Worm (Caenorhabditis elegans) whole organism, L4 larva: Measurements from ENCODE around the gene Y50D7A.1.

Experiments
- D1046.2 ChIP-seq: fragments of 200-800 bp; sonication (Bioruptor generic); IDR thresholded peaks from 2 replicates; pipeline ENCODE4 v1.3.6; 2022; ENCODE audit warnings: missing genetic modification characterization, missing compliant biosample characterization
- F10B5.3 ChIP-seq: sonication (generic microtip); optimal IDR thresholded peaks from 2 replicates; lab custom pipeline; 2016; ENCODE audit warnings: mild to moderate bottlenecking, missing genetic modification characterization, missing compliant biosample characterization
- F37D6.2 ChIP-seq: sonication (generic microtip); optimal IDR thresholded peaks from 2 replicates; lab custom pipeline; 2016; ENCODE audit warnings: mild to moderate bottlenecking, missing genetic modification characterization, missing compliant biosample characterization
- F44E2.7 ChIP-seq: fragments of 200-800 bp; sonication (Bioruptor generic); IDR thresholded peaks from 2 replicates; pipeline ENCODE4 v2.1.2; 2022; ENCODE audit warnings: missing genetic modification characterization, missing compliant biosample characterization
- F49E8.2 ChIP-seq: sonication (generic microtip); optimal IDR thresholded peaks from 2 replicates; lab custom pipeline; 2016; ENCODE audit warnings: missing compliant biosample characterization, mild to moderate bottlenecking, missing genetic modification characterization, borderline replicate concordance
- Y5F2A.4 ChIP-seq: fragments of 200-800 bp; sonication (Bioruptor generic); optimal IDR thresholded peaks from 2 replicates; lab custom pipeline; 2018; ENCODE audit warnings: mild to moderate bottlenecking, missing genetic modification characterization, missing compliant biosample characterization
- ama-1 ChIP-seq: fragments of 150-350 bp; optimal IDR thresholded peaks from 2 replicates; lab custom pipeline; 2014; ENCODE audit warnings: inconsistent platforms, mixed read lengths
- attf-4 ChIP-seq: sonication (generic microtip); optimal IDR thresholded peaks from 3 replicates; lab custom pipeline; 2017; ENCODE audit warnings: missing biosample characterization, missing genetic modification characterization
- ceh-20 ChIP-seq: fragments of 200-800 bp; sonication (Bioruptor generic); IDR thresholded peaks from 2 replicates; pipeline ENCODE4 v1.3.6; 2022; ENCODE audit warnings: missing genetic modification reagents, missing genetic modification characterization, missing compliant biosample characterization
- ceh-44 ChIP-seq: fragments of 200-800 bp; sonication (Bioruptor generic); IDR thresholded peaks from 2 replicates; pipeline ENCODE4 v1.3.6; 2022; ENCODE audit warnings: missing genetic modification reagents, missing genetic modification characterization, missing compliant biosample characterization
- ceh-62 ChIP-seq: sonication (generic microtip); optimal IDR thresholded peaks from 2 replicates; lab custom pipeline; 2017; ENCODE audit warnings: missing biosample characterization, missing genetic modification characterization
- cey-2 ChIP-seq: sonication (generic microtip); optimal IDR thresholded peaks from 3 replicates; lab custom pipeline; 2017; ENCODE audit warnings: missing genetic modification characterization, mild to moderate bottlenecking, missing compliant biosample characterization, antibody characterized with exemption, borderline replicate concordance; ENCODE audit not compliant: insufficient read depth
- daf-16 ChIP-seq, 3 experiments: sonication (generic microtip); optimal IDR thresholded peaks; 2 replicates each; lab custom pipeline; 2016 to 2017; ENCODE audit warnings: missing genetic modification characterization in 3 of 3, missing genetic modification reagents in 3 of 3, mild to moderate bottlenecking in 2 of 3, missing compliant biosample characterization in 2 of 3, missing biosample characterization in 1 of 3, moderate library complexity in 1 of 3
- daf-19 ChIP-seq: fragments of 200-800 bp; sonication (Bioruptor generic); conservative IDR thresholded peaks from 2 replicates; pipeline ENCODE4 v1.3.6; 2022; ENCODE audit warnings: missing genetic modification characterization, missing compliant biosample characterization
- daf-8 ChIP-seq: fragments of 200-800 bp; sonication (Bioruptor generic); IDR thresholded peaks from 2 replicates; pipeline ENCODE4 v1.3.6; 2022; ENCODE audit warnings: missing genetic modification characterization, missing compliant biosample characterization
- dmd-6 ChIP-seq: fragments of 200-800 bp; sonication (Bioruptor generic); IDR thresholded peaks from 2 replicates; pipeline ENCODE4 v1.3.6; 2022; ENCODE audit warnings: missing genetic modification reagents, missing genetic modification characterization, missing compliant biosample characterization
- dpl-1 ChIP-seq: fragments of 150-350 bp; optimal IDR thresholded peaks from 2 replicates; lab custom pipeline; 2014; ENCODE audit warnings: missing biosample characterization, missing genetic modification reagents, missing genetic modification characterization
- duxl-1 ChIP-seq: sonication (generic microtip); optimal IDR thresholded peaks from 2 replicates; lab custom pipeline; 2016; ENCODE audit warnings: mild to moderate bottlenecking, missing genetic modification characterization, moderate library complexity, missing compliant biosample characterization; ENCODE audit not compliant: poor library complexity
- fkh-10 ChIP-seq: fragments of 150-350 bp; optimal IDR thresholded peaks from 2 replicates; lab custom pipeline; 2014; ENCODE audit warnings: missing biosample characterization, missing genetic modification reagents, missing genetic modification characterization
- fos-1 ChIP-seq: fragments of 150-350 bp; optimal IDR thresholded peaks from 2 replicates; lab custom pipeline; 2014; ENCODE audit warnings: missing biosample characterization, missing genetic modification characterization
- gei-8 ChIP-seq: fragments of 200-800 bp; sonication (Bioruptor generic); optimal IDR thresholded peaks from 2 replicates; lab custom pipeline; 2018; ENCODE audit warnings: mild to moderate bottlenecking, missing genetic modification characterization, missing compliant biosample characterization
- lin-13 ChIP-seq: fragments of 150-350 bp; optimal IDR thresholded peaks from 2 replicates; lab custom pipeline; 2014; ENCODE audit warnings: missing biosample characterization, missing genetic modification reagents, missing genetic modification characterization
- lin-29 ChIP-seq: fragments of 200-800 bp; sonication (Bioruptor generic); IDR thresholded peaks from 2 replicates; pipeline ENCODE4 v1.3.6; 2022; ENCODE audit warnings: missing genetic modification reagents, missing genetic modification characterization, missing compliant biosample characterization
- lin-38 ChIP-seq: fragments of 200-800 bp; sonication (Bioruptor generic); IDR thresholded peaks from 2 replicates; pipeline ENCODE4 v1.3.6; 2022; ENCODE audit warnings: missing genetic modification reagents, missing genetic modification characterization, missing compliant biosample characterization
- lsy-2 ChIP-seq, 2 experiments: fragments of 150-350 bp in 1 of 2; sonication (generic microtip) in 1 of 2; optimal IDR thresholded peaks; 2 replicates each; lab custom pipeline; 2014 to 2017; ENCODE audit warnings: missing biosample characterization in 2 of 2, missing genetic modification characterization in 2 of 2
- madf-5 ChIP-seq, 2 experiments: fragments of 200-800 bp; sonication (Bioruptor generic); IDR thresholded peaks; 2 replicates each; pipeline ENCODE4 v1.3.6; 2022; ENCODE audit warnings: missing compliant biosample characterization in 2 of 2, missing genetic modification characterization in 2 of 2
- madf-9 ChIP-seq: fragments of 200-800 bp; sonication (Bioruptor generic); conservative IDR thresholded peaks from 2 replicates; pipeline ENCODE4 v1.3.6; 2022; ENCODE audit warnings: missing genetic modification reagents, missing genetic modification characterization, missing compliant biosample characterization
- mdl-1 ChIP-seq, 2 experiments: fragments of 150-350 bp in 1 of 2; sonication (generic microtip) in 1 of 2; optimal IDR thresholded peaks; 2 replicates each; lab custom pipeline; 2014 to 2017; ENCODE audit warnings: missing biosample characterization in 2 of 2, missing genetic modification characterization in 2 of 2
- mes-2 ChIP-seq: sonication (generic microtip); optimal IDR thresholded peaks from 2 replicates; lab custom pipeline; 2016; ENCODE audit warnings: missing genotype, mild to moderate bottlenecking, missing genetic modification characterization, missing compliant biosample characterization; ENCODE audit not compliant: poor library complexity, severe bottlenecking
- mxl-2 ChIP-seq: fragments of 200-800 bp; sonication (Bioruptor generic); conservative IDR thresholded peaks from 2 replicates; pipeline ENCODE4 v1.3.6; 2022; ENCODE audit warnings: missing genetic modification reagents, missing genetic modification characterization, missing compliant biosample characterization
- nhr-10 ChIP-seq: fragments of 150-350 bp; optimal IDR thresholded peaks from 2 replicates; lab custom pipeline; 2014; ENCODE audit warnings: missing biosample characterization, missing genetic modification characterization
- nhr-11 ChIP-seq: fragments of 150-350 bp; optimal IDR thresholded peaks from 2 replicates; lab custom pipeline; 2014; ENCODE audit warnings: missing biosample characterization, missing genetic modification characterization
- nhr-237 ChIP-seq: sonication (generic microtip); optimal IDR thresholded peaks from 2 replicates; lab custom pipeline; 2017; ENCODE audit warnings: missing biosample characterization, missing genetic modification characterization
- nhr-28 ChIP-seq: fragments of 150-350 bp; optimal IDR thresholded peaks from 2 replicates; lab custom pipeline; 2014; ENCODE audit warnings: missing biosample characterization, missing genetic modification characterization
- nhr-41 ChIP-seq: fragments of 200-800 bp; sonication (Bioruptor generic); IDR thresholded peaks from 2 replicates; pipeline ENCODE4 v1.3.6; 2022; ENCODE audit warnings: missing genetic modification reagents, missing genetic modification characterization, missing compliant biosample characterization
- nhr-42 ChIP-seq: fragments of 200-800 bp; sonication (Bioruptor generic); IDR thresholded peaks from 2 replicates; pipeline ENCODE4 v1.3.6; 2022; ENCODE audit warnings: missing genetic modification characterization, missing compliant biosample characterization
- nhr-48 ChIP-seq: sonication (generic microtip); optimal IDR thresholded peaks from 2 replicates; lab custom pipeline; 2016; ENCODE audit warnings: mild to moderate bottlenecking, missing genetic modification characterization, missing compliant biosample characterization
- nhr-77 ChIP-seq: fragments of 150-350 bp; optimal IDR thresholded peaks from 2 replicates; lab custom pipeline; 2014; ENCODE audit warnings: missing biosample characterization, missing genetic modification characterization
- pha-4 ChIP-seq, 2 experiments: fragments of 150-350 bp in 1 of 2; fragments of 200-800 bp in 1 of 2; sonication (Bioruptor generic) in 1 of 2; IDR thresholded peaks in 1 of 2; optimal IDR thresholded peaks in 1 of 2; 2 replicates each; pipeline versions ENCODE4 v1.3.6 to Lab custom; 2014 to 2022; ENCODE audit warnings: missing genetic modification characterization in 2 of 2, missing genetic modification reagents in 2 of 2, missing biosample characterization in 1 of 2, missing compliant biosample characterization in 1 of 2
- sdz-12 ChIP-seq: fragments of 200-800 bp; sonication (Bioruptor generic); optimal IDR thresholded peaks from 2 replicates; lab custom pipeline; 2018; ENCODE audit warnings: mild to moderate bottlenecking, missing genetic modification characterization, missing compliant biosample characterization
- snpc-4 ChIP-seq: fragments of 150-350 bp; optimal IDR thresholded peaks from 2 replicates; lab custom pipeline; 2014; ENCODE audit warnings: missing biosample characterization, missing genetic modification characterization
- spr-1 ChIP-seq: sonication (generic microtip); optimal IDR thresholded peaks from 2 replicates; lab custom pipeline; 2016; ENCODE audit warnings: mild to moderate bottlenecking, missing genetic modification characterization, missing compliant biosample characterization
- spr-3 ChIP-seq: fragments of 200-800 bp; sonication (Bioruptor generic); optimal IDR thresholded peaks from 2 replicates; lab custom pipeline; 2018; ENCODE audit warnings: mild to moderate bottlenecking, missing genetic modification characterization, missing compliant biosample characterization
- tra-1 ChIP-seq: fragments of 200-800 bp; sonication (Bioruptor generic); IDR thresholded peaks from 2 replicates; pipeline ENCODE4 v1.3.6; 2022; ENCODE audit warnings: missing genetic modification reagents, missing genetic modification characterization, missing compliant biosample characterization
- vab-7 ChIP-seq: fragments of 200-800 bp; sonication (Bioruptor generic); IDR thresholded peaks from 2 replicates; pipeline ENCODE4 v1.3.6; 2022; ENCODE audit warnings: missing genetic modification reagents, missing genetic modification characterization, missing compliant biosample characterization
- zfp-2 ChIP-seq: sonication (generic microtip); optimal IDR thresholded peaks from 2 replicates; lab custom pipeline; 2016; ENCODE audit warnings: mild to moderate bottlenecking, missing genetic modification characterization, missing compliant biosample characterization
- zfp-3 ChIP-seq: fragments of 200-800 bp; sonication (Bioruptor generic); conservative IDR thresholded peaks from 2 replicates; pipeline ENCODE4 v1.3.6; 2022; ENCODE audit warnings: missing genetic modification reagents, missing genetic modification characterization, missing compliant biosample characterization
- zip-2 ChIP-seq: fragments of 150-350 bp; optimal IDR thresholded peaks from 2 replicates; lab custom pipeline; 2014; ENCODE audit warnings: missing biosample characterization, missing genetic modification characterization

Y50D7A.1 gene

DNA sequence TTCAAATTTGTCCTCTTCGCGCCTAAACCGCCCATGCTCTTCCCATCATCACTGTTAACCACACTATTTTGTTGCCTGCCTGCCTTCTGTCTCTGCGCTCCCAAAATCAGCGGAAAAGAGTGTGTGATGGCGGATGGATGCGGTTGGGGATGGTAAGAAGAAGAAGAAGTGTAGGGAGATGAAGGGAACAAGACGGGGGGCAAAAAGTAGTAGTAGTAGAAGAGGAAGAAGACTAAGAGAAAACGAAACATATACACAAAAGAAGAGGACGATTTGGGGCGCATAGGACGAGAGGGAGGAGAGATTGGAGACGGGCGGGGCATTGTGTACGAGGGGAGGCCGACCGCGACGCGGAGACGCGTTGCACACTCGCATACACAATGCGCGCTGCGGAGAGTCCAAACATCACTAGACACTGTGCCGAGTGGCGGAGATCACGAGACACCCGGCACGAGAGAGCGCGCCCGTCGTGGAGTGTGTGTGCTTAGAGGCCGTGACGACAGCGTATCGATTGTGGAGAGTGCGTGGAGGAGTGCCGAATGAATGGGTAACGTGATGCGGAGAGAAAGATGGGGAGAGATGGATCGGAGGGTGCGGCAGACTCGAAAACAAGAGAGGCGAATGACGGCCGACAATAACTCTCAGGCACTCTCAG, 57.2 kb downstream of the Y50D7A.1 start (continued):
- TF ChIP-seq ceh-44 (GFP tag; lab: Robert Waterston, UW) (peak; percentile 70; the same call in 1 of the 2 replicates), ceh-62 (tag; lab: Kevin White, UChicago) (no peak), duxl-1 (tag; lab: Kevin White, UChicago) (peak; percentile 56), fos-1 (tag; lab: Kevin White, UChicago) (no peak), spr-3 (GFP tag; lab: Kevin White, UChicago) (peak; percentile 86), nhr-48 (tag; lab: Kevin White, UChicago) (peak; percentile 92), mdl-1 (tag; optimal IDR thresholded peaks at IDR 0.05; lab: Kevin White, UChicago) (peak; percentile 82 to 95), madf-9 (GFP tag; lab: Robert Waterston, UW) (peak; percentile 95), lin-38 (GFP tag; lab: Robert Waterston, UW) (peak; percentile 83), lsy-2 (tag; optimal IDR thresholded peaks at IDR 0.05; lab: Kevin White, UChicago) (peak; percentile 79 to 83), nhr-10 (tag; lab: Kevin White, UChicago) (peak; percentile 94), F44E2.7 (GFP tag; lab: Robert Waterston, UW) (0 out of 2 replicates have a peak, but pooled peaks have one; percentile 58), F10B5.3 (tag; lab: Kevin White, UChicago) (peak; percentile 13), nhr-11 (tag; lab: Kevin White, UChicago) (peak; percentile 77), daf-16 (GFP tag; optimal IDR thresholded peaks at IDR 0.05; lab: Kevin White, UChicago) (peak; percentile 51 to 61), daf-16 (tag; optimal IDR thresholded peaks at IDR 0.05; lab: Kevin White, UChicago) (peak; percentile 78), spr-1 (tag; lab: Kevin White, UChicago) (peak; percentile 89), dmd-6 (peak; percentile 95), nhr-237 (no peak), zip-2 (tag; lab: Kevin White, UChicago) (peak; percentile 41), D1046.2 (no peak), zfp-3 (GFP tag; lab: Robert Waterston, UW) (peak; percentile 91), cey-2 (tag; lab: Kevin White, UChicago) (no peak), Y5F2A.4 (GFP tag; lab: Kevin White, UChicago) (peak; percentile 79), nhr-41 (GFP tag; lab: Robert Waterston, UW) (no peak), vab-7 (GFP tag; lab: Robert Waterston, UW) (peak; percentile 52), lin-29 (GFP tag; lab: Robert Waterston, UW) (0 out of 2 replicates have a peak, but pooled peaks have one; percentile 48), attf-4 (tag; lab: Kevin White, UChicago) (no peak), fkh-10 (peak; percentile 17), sdz-12 (no peak), mes-2 (tag; lab: Kevin White, UChicago) (peak; percentile 49), pha-4 (GFP tag; IDR thresholded peaks at IDR 0.05; lab: Robert Waterston, UW) (peak; percentile 80), pha-4 (tag; optimal IDR thresholded peaks at IDR 0.05; lab: Kevin White, UChicago) (no peak), nhr-28 (tag; lab: Kevin White, UChicago) (peak; percentile 89), zfp-2 (tag; lab: Kevin White, UChicago) (peak; percentile 71), F37D6.2 (peak; percentile 90), F49E8.2 (tag; lab: Kevin White, UChicago) (no peak), nhr-42 (GFP tag; lab: Robert Waterston, UW) (peak; percentile 49; the same call in 1 of the 2 replicates), daf-19 (GFP tag; lab: Robert Waterston, UW) (0 out of 2 replicates have a peak, but pooled peaks have one; percentile 7), daf-8 (GFP tag; lab: Robert Waterston, UW) (no peak), nhr-77 (tag; lab: Kevin White, UChicago) (no peak), gei-8 (peak; percentile 83), mxl-2 (no peak), dpl-1 (GFP tag; lab: Kevin White, UChicago) (peak; percentile 52), snpc-4 (no peak), tra-1 (GFP tag; lab: Robert Waterston, UW) (peak; percentile 91), lin-13 (GFP tag; lab: Kevin White, UChicago) (peak; percentile 89), ama-1 (lab: Kevin White, UChicago) (peak; percentile 94), madf-5 (GFP tag; IDR thresholded peaks at IDR 0.05; lab: Robert Waterston, UW) (no peak), ceh-20 (GFP tag; lab: Robert Waterston, UW) (peak; percentile 95)
